Worm (Caenorhabditis elegans): ENCODE results near the gene W10C4.1.

W10C4.1 gene

ce11 chrIII:183072-183471, 23.9 kb downstream of the W10C4.1 start:
- TF ChIP-seq pqm-1 (tag; optimal IDR thresholded peaks at IDR 0.05), result peak; percentile 52
- peak; percentile 66 for TF ChIP-seq elt-2 (tag; optimal IDR thresholded peaks at IDR 0.05)
- TF ChIP-seq ztf-4 (tag; optimal IDR thresholded peaks at IDR 0.05), result no peak
- no peak for TF ChIP-seq unc-62 (GFP tag; optimal IDR thresholded peaks at IDR 0.05)

- no peak for TF ChIP-seq ztf-4 (tag; optimal IDR thresholded peaks at IDR 0.05)
- no peak for TF ChIP-seq ZK546.5 (tag; optimal IDR thresholded peaks at IDR 0.05)
- TF ChIP-seq nhr-12 (tag; optimal IDR thresholded peaks at IDR 0.05), result no peak
- TF ChIP-seq snpc-4 (tag; optimal IDR thresholded peaks at IDR 0.05), result no peak
- no peak for TF ChIP-seq ceh-9 (tag; optimal IDR thresholded peaks at IDR 0.05)
- TF ChIP-seq egl-27 (tag; optimal IDR thresholded peaks at IDR 0.05), result no peak
- TF ChIP-seq hmg-11 (tag; optimal IDR thresholded peaks at IDR 0.05), result no peak
- no peak for TF ChIP-seq pha-4 (tag; optimal IDR thresholded peaks at IDR 0.05)
- no peak for TF ChIP-seq sea-2 (GFP tag; optimal IDR thresholded peaks at IDR 0.05)
- no peak for TF ChIP-seq fos-1 (tag; optimal IDR thresholded peaks at IDR 0.05)
Measured at ce11 chrIII:182080-182479, 24.8 kb downstream of the W10C4.1 start, which contains the start of gene F40G9.15. Gene F40G9.15, plus strand, starts transcription at chrIII:182380.

ce11 chrIII:180963-181362, 26.0 kb downstream of the W10C4.1 start, which contains the start of gene F40G9.5:
Gene F40G9.5, plus strand, starts transcription at chrIII:181263.
- TF ChIP-seq ceh-28 (tag; optimal IDR thresholded peaks at IDR 0.05), result no peak
- TF ChIP-seq lin-39 (tag; optimal IDR thresholded peaks at IDR 0.05), result no peak
- no peak for TF ChIP-seq nhr-23 (tag; optimal IDR thresholded peaks at IDR 0.05)
- TF ChIP-seq R02D3.7 (tag; optimal IDR thresholded peaks at IDR 0.05), result no peak
- no peak for TF ChIP-seq pqm-1 (tag; optimal IDR thresholded peaks at IDR 0.05)
- TF ChIP-seq hmg-11 (tag; optimal IDR thresholded peaks at IDR 0.05), result no peak
- TF ChIP-seq aly-2 (tag; optimal IDR thresholded peaks at IDR 0.05), result no peak
- no peak for TF ChIP-seq ceh-16 (tag; optimal IDR thresholded peaks at IDR 0.05)
- no peak for TF ChIP-seq fkh-10 (GFP tag; optimal IDR thresholded peaks at IDR 0.05)
- TF ChIP-seq nfya-1 (tag; optimal IDR thresholded peaks at IDR 0.05; ENCODE audit: insufficient read depth), result no peak
- no peak for TF ChIP-seq elt-1 (tag; optimal IDR thresholded peaks at IDR 0.05)
- no peak for TF ChIP-seq ama-1 (optimal IDR thresholded peaks at IDR 0.05)
- TF ChIP-seq jun-1 (tag; optimal IDR thresholded peaks at IDR 0.05), result no peak
- no peak for TF ChIP-seq nhr-237 (tag; optimal IDR thresholded peaks at IDR 0.05)
- TF ChIP-seq nhr-77 (tag; optimal IDR thresholded peaks at IDR 0.05), result no peak

ce11 chrIII:179123-179592, 27.8 kb downstream of the W10C4.1 start, which contains the start of gene F40G9.6:
Gene F40G9.6, plus strand, starts transcription at chrIII:179542.
- TF ChIP-seq nhr-76 (tag; optimal IDR thresholded peaks at IDR 0.05) (no peak), ceh-9 (tag; optimal IDR thresholded peaks at IDR 0.05) (no peak), elt-2 (tag; optimal IDR thresholded peaks at IDR 0.05) (no peak), skn-1 (tag; optimal IDR thresholded peaks at IDR 0.05) (no peak)

- no peak for TF ChIP-seq ztf-11 (tag; optimal IDR thresholded peaks at IDR 0.05)
- TF ChIP-seq jun-1 (tag; optimal IDR thresholded peaks at IDR 0.05), result no peak
- TF ChIP-seq ceh-82 (tag; optimal IDR thresholded peaks at IDR 0.05), result no peak
- no peak for TF ChIP-seq zag-1 (tag; optimal IDR thresholded peaks at IDR 0.05)
- TF ChIP-seq ZK546.5 (tag; optimal IDR thresholded peaks at IDR 0.05), result no peak
Measured at ce11 chrIII:178126-178525, 28.8 kb downstream of the W10C4.1 start.

ce11 chrIII:177715-178114, 29.2 kb downstream of the W10C4.1 start, which contains the start of gene F40G9.14:
Gene F40G9.14, minus strand, starts transcription at chrIII:177815.
- TF ChIP-seq nhr-23 (tag; optimal IDR thresholded peaks at IDR 0.05), result no peak
- TF ChIP-seq egl-27 (tag; optimal IDR thresholded peaks at IDR 0.05), result no peak
- TF ChIP-seq snpc-4 (tag; optimal IDR thresholded peaks at IDR 0.05), result no peak

ce11 chrIII:175733-176132, 31.2 kb downstream of the W10C4.1 start, which contains the start of gene clec-148:
Gene clec-148, minus strand, starts transcription at chrIII:175833.
- TF ChIP-seq skn-1 (tag; optimal IDR thresholded peaks at IDR 0.05) (no peak), fkh-10 (GFP tag; optimal IDR thresholded peaks at IDR 0.05) (no peak), lin-15B (tag; optimal IDR thresholded peaks at IDR 0.05) (no peak), nhr-67 (tag; optimal IDR thresholded peaks at IDR 0.05) (no peak), ceh-9 (tag; optimal IDR thresholded peaks at IDR 0.05) (no peak), lin-39 (tag; optimal IDR thresholded peaks at IDR 0.05) (no peak), elt-3 (tag; optimal IDR thresholded peaks at IDR 0.05) (no peak), daf-12 (tag; optimal IDR thresholded peaks at IDR 0.05) (no peak)

Data from whole organism, L3 larva.